Worm (Caenorhabditis elegans): ENCODE measurements around the gene srj-53.
A peak's percentile ranks its signal among the peaks of the same experiment; 100 is the strongest.

srj-53 gene

DNA sequence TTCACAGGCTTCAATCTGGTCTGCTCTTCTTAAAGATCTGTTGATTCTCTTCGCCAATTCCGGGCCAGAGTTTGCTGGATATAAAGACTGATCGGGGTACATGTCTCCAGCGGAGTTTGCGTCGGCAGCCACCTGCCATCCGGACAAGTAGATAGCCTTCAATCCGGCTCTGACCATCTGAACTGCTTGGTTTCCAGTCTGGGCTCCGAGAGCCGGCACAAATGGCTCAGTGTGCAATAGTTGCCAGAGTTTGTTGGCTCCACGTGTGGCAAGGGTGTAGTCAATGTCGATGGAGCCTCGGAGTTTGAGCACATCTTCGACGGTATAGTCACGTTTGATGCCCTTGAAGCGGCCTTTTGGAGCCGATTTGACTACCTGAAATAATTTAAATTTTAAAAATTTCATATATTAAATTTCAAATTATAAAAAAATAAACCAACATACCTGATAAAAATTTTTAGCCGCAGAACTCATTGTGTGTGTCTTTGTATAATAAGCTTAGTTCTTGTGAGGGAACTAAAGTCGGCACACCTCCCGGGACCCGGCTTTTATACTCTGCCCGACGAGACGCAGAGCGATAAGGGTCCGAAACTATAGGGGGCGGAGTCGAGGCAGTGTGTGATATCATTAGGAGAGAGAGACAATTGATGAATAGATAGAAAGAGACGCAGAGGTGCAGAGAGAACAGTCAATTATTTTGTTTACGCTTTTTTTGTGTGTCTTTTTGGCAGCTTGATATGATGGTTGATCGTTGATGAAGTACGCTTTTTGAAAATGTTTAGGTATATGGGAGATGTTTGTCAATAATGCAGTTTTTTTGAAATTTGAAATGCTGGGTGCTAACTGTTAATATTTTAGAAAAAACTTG is 33.2 kb upstream of the srj-53 start, which contains the start of the genes icl-1 and srh-2 (continued):
- TF ChIP-seq ama-1 (optimal IDR thresholded peaks at IDR 0.05): peak; percentile 95
- TF ChIP-seq hlh-30 (tag; optimal IDR thresholded peaks at IDR 0.05; ENCODE audit: insufficient read depth): peak; percentile 62
- TF ChIP-seq daf-16 (GFP tag; optimal IDR thresholded peaks at IDR 0.05): peak; percentile 50 to 83
- peak; percentile 97 for TF ChIP-seq daf-16 (tag; optimal IDR thresholded peaks at IDR 0.05)
- TF ChIP-seq ceh-20 (GFP tag; IDR thresholded peaks at IDR 0.05): peak; percentile 9; the same call in 1 of the 2 replicates
- TF ChIP-seq dmd-9 (GFP tag; IDR thresholded peaks at IDR 0.05): no peak
- no peak for TF ChIP-seq zip-2 (tag; optimal IDR thresholded peaks at IDR 0.05)
- no peak for TF ChIP-seq pqm-1 (tag; optimal IDR thresholded peaks at IDR 0.05)
- no peak for TF ChIP-seq nhr-76 (tag; optimal IDR thresholded peaks at IDR 0.05)
- peak; percentile 84 for TF ChIP-seq sdz-12 (GFP tag; optimal IDR thresholded peaks at IDR 0.05)
- peak; percentile 84 for TF ChIP-seq hlh-11 (tag; optimal IDR thresholded peaks at IDR 0.05)
- TF ChIP-seq T26A8.4 (GFP tag; IDR thresholded peaks at IDR 0.05): peak; percentile 91
- TF ChIP-seq php-3 (GFP tag; IDR thresholded peaks at IDR 0.05): no peak
- no peak for TF ChIP-seq nhr-25 (tag; optimal IDR thresholded peaks at IDR 0.05; ENCODE audit: borderline replicate concordance, insufficient read depth)
- TF ChIP-seq ceh-28 (tag; optimal IDR thresholded peaks at IDR 0.05): no peak
- no peak for TF ChIP-seq ZK337.2 (GFP tag; IDR thresholded peaks at IDR 0.05)
- TF ChIP-seq ctbp-1 (GFP tag; IDR thresholded peaks at IDR 0.05): peak; percentile 6
- no peak for TF ChIP-seq ceh-44 (GFP tag; IDR thresholded peaks at IDR 0.05)
- peak; percentile 64 for TF ChIP-seq nhr-10 (tag; optimal IDR thresholded peaks at IDR 0.05)
- TF ChIP-seq lim-7 (GFP tag; IDR thresholded peaks at IDR 0.05): no peak
- no peak for TF ChIP-seq F37D6.2 (tag; optimal IDR thresholded peaks at IDR 0.05)
- peak; percentile 67 for TF ChIP-seq nhr-28 (tag; optimal IDR thresholded peaks at IDR 0.05)
- TF ChIP-seq lin-38 (GFP tag; IDR thresholded peaks at IDR 0.05): no peak; the same call in 1 of the 2 replicates
- TF ChIP-seq ceh-32 (tag; optimal IDR thresholded peaks at IDR 0.05; ENCODE audit: poor library complexity): no peak

DNA sequence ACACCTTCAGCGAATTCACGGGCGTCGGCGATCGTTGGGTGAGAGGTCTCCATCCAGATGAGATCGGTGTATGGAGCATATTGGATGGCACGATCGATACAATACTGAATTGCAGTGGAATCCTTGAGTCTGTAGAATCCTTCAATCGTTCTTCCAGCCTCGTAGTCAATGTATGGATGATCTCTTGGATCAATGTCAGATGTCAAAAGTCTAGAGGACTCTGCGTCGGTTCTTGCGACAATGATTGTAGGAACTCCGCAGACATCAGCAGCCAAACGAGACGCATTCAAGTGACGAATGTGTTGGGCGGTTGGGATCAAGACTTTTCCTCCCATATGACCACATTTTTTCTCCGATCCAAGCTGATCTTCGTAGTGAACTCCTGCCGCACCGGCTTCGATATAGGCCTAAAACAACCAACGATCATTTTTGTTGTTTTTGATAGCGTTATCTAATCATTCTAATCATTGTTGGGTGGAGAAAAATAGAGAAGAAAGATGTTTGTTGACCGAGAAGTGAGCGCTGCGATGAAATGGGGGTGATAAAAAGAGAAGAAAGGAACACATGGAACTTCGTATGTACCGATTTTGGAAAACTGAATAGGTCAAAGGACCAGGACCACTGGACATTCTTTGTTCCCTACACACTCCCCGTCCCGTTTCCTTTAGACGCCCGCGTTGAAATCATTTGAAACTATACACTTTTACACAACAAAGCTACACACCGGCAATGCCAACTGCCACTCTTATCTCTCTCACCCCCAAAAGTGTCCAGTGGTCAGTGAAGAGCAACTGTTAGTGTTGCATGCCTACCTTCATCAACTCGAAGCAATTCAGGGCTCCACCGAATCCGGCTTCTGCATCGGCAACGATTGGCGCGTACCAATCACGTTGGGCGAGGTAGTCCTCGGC is 32.3 kb upstream of the srj-53 start:
- TF ChIP-seq daf-16 (GFP tag; optimal IDR thresholded peaks at IDR 0.05) (peak in 1 of 2 experiments; percentile 6), daf-16 (tag; optimal IDR thresholded peaks at IDR 0.05) (no peak), lin-39 (tag; optimal IDR thresholded peaks at IDR 0.05) (no peak), nhr-28 (tag; optimal IDR thresholded peaks at IDR 0.05) (peak; percentile 26), nhr-10 (tag; optimal IDR thresholded peaks at IDR 0.05) (peak; percentile 22), pqm-1 (tag; optimal IDR thresholded peaks at IDR 0.05) (peak; percentile 44), Y105C5A.15 (GFP tag; IDR thresholded peaks at IDR 0.05) (no peak), dve-1 (tag; optimal IDR thresholded peaks at IDR 0.05; ENCODE audit: insufficient read depth) (peak; percentile 43), jun-1 (tag; optimal IDR thresholded peaks at IDR 0.05) (no peak), dmd-9 (GFP tag; IDR thresholded peaks at IDR 0.05) (peak; percentile 7; the same call in 1 of the 2 replicates), gei-8 (GFP tag; optimal IDR thresholded peaks at IDR 0.05) (no peak), lin-38 (GFP tag; IDR thresholded peaks at IDR 0.05) (0 out of 2 replicates have a peak, but pooled peaks have one; percentile 3), ama-1 (optimal IDR thresholded peaks at IDR 0.05) (peak; percentile 89), aha-1 (tag) (peak; percentile 97), ceh-82 (tag; optimal IDR thresholded peaks at IDR 0.05) (no peak), daf-19 (GFP tag; conservative IDR thresholded peaks at IDR 0.05) (0 out of 2 replicates have a peak, but pooled peaks have one; percentile 38), zfp-3 (GFP tag; conservative IDR thresholded peaks at IDR 0.05) (peak; percentile 41; the same call in 1 of the 2 replicates), pha-4 (GFP tag; IDR thresholded peaks at IDR 0.05) (peak; percentile 18; the same call in 1 of the 2 replicates), pha-4 (tag; optimal IDR thresholded peaks at IDR 0.05) (no peak), T20F7.1 (GFP tag; optimal IDR thresholded peaks at IDR 0.05) (no peak), unc-39 (tag; optimal IDR thresholded peaks at IDR 0.05) (no peak), mes-2 (tag; optimal IDR thresholded peaks at IDR 0.05; ENCODE audit: poor library complexity, severe bottlenecking) (peak; percentile 11), ceh-62 (tag; optimal IDR thresholded peaks at IDR 0.05) (no peak), zip-2 (tag; optimal IDR thresholded peaks at IDR 0.05) (peak; percentile 15), lim-7 (GFP tag; IDR thresholded peaks at IDR 0.05) (0 out of 2 replicates have a peak, but pooled peaks have one; percentile 8), T26A8.4 (GFP tag; IDR thresholded peaks at IDR 0.05) (peak; percentile 27; the same call in 1 of the 2 replicates), nhr-42 (GFP tag; IDR thresholded peaks at IDR 0.05) (peak; percentile 24; the same call in 1 of the 2 replicates), mep-1 (tag; optimal IDR thresholded peaks at IDR 0.05) (peak; percentile 30), unc-130 (GFP tag; optimal IDR thresholded peaks at IDR 0.05) (no peak)

Data from whole organism, L4 larva.